Worm (Caenorhabditis elegans) whole organism, L2 larva: Measurements from ENCODE around the gene F48G7.7.

ENCODE experiments used
- C34F6.9 ChIP-seq: fragments of 150-350 bp; optimal IDR thresholded peaks from 2 replicates; lab custom pipeline; 2014; ENCODE audit warnings: missing biosample characterization, missing genetic modification characterization
- F13H6.1 ChIP-seq: sonication (generic microtip); optimal IDR thresholded peaks from 2 replicates; lab custom pipeline; 2016; ENCODE audit warnings: missing genetic modification characterization, missing compliant biosample characterization
- R02D3.7 ChIP-seq: fragments of 150-350 bp; optimal IDR thresholded peaks from 2 replicates; lab custom pipeline; 2014; ENCODE audit warnings: missing biosample characterization, missing genetic modification characterization
- ZK546.5 ChIP-seq: sonication (generic microtip); optimal IDR thresholded peaks from 2 replicates; lab custom pipeline; 2017; ENCODE audit warnings: missing biosample characterization, missing genetic modification characterization
- alr-1 ChIP-seq: fragments of 150-350 bp; optimal IDR thresholded peaks from 2 replicates; lab custom pipeline; 2014; ENCODE audit warnings: missing biosample characterization, missing genetic modification characterization
- aly-2 ChIP-seq: fragments of 150-350 bp; optimal IDR thresholded peaks from 2 replicates; lab custom pipeline; 2014; ENCODE audit warnings: missing biosample characterization, missing genetic modification characterization
- ama-1 ChIP-seq: fragments of 150-350 bp; optimal IDR thresholded peaks from 2 replicates; lab custom pipeline; 2018; ENCODE audit warnings: inconsistent platforms
- blmp-1 ChIP-seq: sonication (generic microtip); optimal IDR thresholded peaks from 2 replicates; lab custom pipeline; 2017; ENCODE audit warnings: missing genetic modification characterization, mild to moderate bottlenecking, missing compliant biosample characterization, antibody characterized with exemption, moderate library complexity; ENCODE audit not compliant: insufficient read depth
- ceh-16 ChIP-seq: fragments of 150-350 bp; optimal IDR thresholded peaks from 2 replicates; lab custom pipeline; 2014; ENCODE audit warnings: missing biosample characterization, missing genetic modification characterization
- egl-27 ChIP-seq: sonication (generic microtip); optimal IDR thresholded peaks from 3 replicates; lab custom pipeline; 2017; ENCODE audit warnings: missing biosample characterization, missing genetic modification reagents, missing genetic modification characterization
- elt-1 ChIP-seq: fragments of 150-350 bp; optimal IDR thresholded peaks from 2 replicates; lab custom pipeline; 2014; ENCODE audit warnings: missing biosample characterization, missing genetic modification characterization
- elt-3 ChIP-seq: sonication (generic microtip); optimal IDR thresholded peaks from 2 replicates; lab custom pipeline; 2017; ENCODE audit warnings: missing biosample characterization, missing genetic modification characterization
- gmeb-1 ChIP-seq: fragments of 150-350 bp; optimal IDR thresholded peaks from 2 replicates; lab custom pipeline; 2014; ENCODE audit warnings: missing biosample characterization, missing genetic modification characterization
- lsy-2 ChIP-seq, 2 experiments: fragments of 150-350 bp in 1 of 2; sonication (generic microtip) in 1 of 2; optimal IDR thresholded peaks; 2 replicates each; lab custom pipeline; 2014 to 2017; ENCODE audit warnings: missing biosample characterization in 2 of 2, missing genetic modification characterization in 2 of 2
- mab-5 ChIP-seq: fragments of 150-350 bp; optimal IDR thresholded peaks from 2 replicates; lab custom pipeline; 2014; ENCODE audit warnings: missing biosample characterization, missing genetic modification characterization
- mbf-1 ChIP-seq: sonication (generic microtip); optimal IDR thresholded peaks from 2 replicates; lab custom pipeline; 2017; ENCODE audit warnings: missing biosample characterization, missing genetic modification characterization
- mdl-1 ChIP-seq, 2 experiments: fragments of 150-350 bp in 1 of 2; sonication (generic microtip) in 1 of 2; optimal IDR thresholded peaks; 2 replicates each; lab custom pipeline; 2017; ENCODE audit warnings: missing biosample characterization in 2 of 2, missing genetic modification characterization in 2 of 2
- nhr-10 ChIP-seq: sonication (generic microtip); optimal IDR thresholded peaks from 2 replicates; lab custom pipeline; 2017; ENCODE audit warnings: missing biosample characterization, missing genetic modification characterization
- nhr-12 ChIP-seq: fragments of 150-350 bp; optimal IDR thresholded peaks from 2 replicates; lab custom pipeline; 2014; ENCODE audit warnings: missing biosample characterization, missing genetic modification characterization
- nhr-129 ChIP-seq: fragments of 150-350 bp; optimal IDR thresholded peaks from 2 replicates; lab custom pipeline; 2014; ENCODE audit warnings: missing biosample characterization, missing genetic modification characterization
- nhr-21 ChIP-seq: fragments of 150-350 bp; optimal IDR thresholded peaks from 2 replicates; lab custom pipeline; 2014; ENCODE audit warnings: missing biosample characterization, missing genetic modification characterization
- nhr-23 ChIP-seq: fragments of 150-350 bp; optimal IDR thresholded peaks from 2 replicates; lab custom pipeline; 2014; ENCODE audit warnings: missing biosample characterization, missing genetic modification reagents, missing genetic modification characterization
- nhr-237 ChIP-seq: fragments of 150-350 bp; optimal IDR thresholded peaks from 2 replicates; lab custom pipeline; 2014; ENCODE audit warnings: missing biosample characterization, missing genetic modification characterization
- nhr-77 ChIP-seq: fragments of 150-350 bp; optimal IDR thresholded peaks from 2 replicates; lab custom pipeline; 2014; ENCODE audit warnings: missing biosample characterization, missing genetic modification characterization
- sem-4 ChIP-seq: fragments of 150-350 bp; optimal IDR thresholded peaks from 2 replicates; lab custom pipeline; 2014; ENCODE audit warnings: missing biosample characterization, missing genetic modification reagents, missing genetic modification characterization
- sma-3 ChIP-seq: sonication (generic microtip); optimal IDR thresholded peaks from 2 replicates; lab custom pipeline; 2016; ENCODE audit warnings: missing genetic modification reagents, missing genetic modification characterization, missing compliant biosample characterization
- snpc-4 ChIP-seq: fragments of 150-350 bp; optimal IDR thresholded peaks from 2 replicates; lab custom pipeline; 2014; ENCODE audit warnings: missing biosample characterization, missing genetic modification characterization
- unc-39 ChIP-seq: fragments of 150-350 bp; optimal IDR thresholded peaks from 2 replicates; lab custom pipeline; 2014; ENCODE audit warnings: missing biosample characterization, missing genetic modification characterization
- unc-55 ChIP-seq: fragments of 150-350 bp; sonication (generic microtip); optimal IDR thresholded peaks from 3 replicates; lab custom pipeline; 2014; ENCODE audit warnings: missing biosample characterization, missing genetic modification reagents, missing genetic modification characterization
- ztf-4 ChIP-seq: fragments of 150-350 bp; optimal IDR thresholded peaks from 2 replicates; lab custom pipeline; 2014; ENCODE audit warnings: missing biosample characterization, missing genetic modification characterization

The F48G7.7 gene

DNA sequence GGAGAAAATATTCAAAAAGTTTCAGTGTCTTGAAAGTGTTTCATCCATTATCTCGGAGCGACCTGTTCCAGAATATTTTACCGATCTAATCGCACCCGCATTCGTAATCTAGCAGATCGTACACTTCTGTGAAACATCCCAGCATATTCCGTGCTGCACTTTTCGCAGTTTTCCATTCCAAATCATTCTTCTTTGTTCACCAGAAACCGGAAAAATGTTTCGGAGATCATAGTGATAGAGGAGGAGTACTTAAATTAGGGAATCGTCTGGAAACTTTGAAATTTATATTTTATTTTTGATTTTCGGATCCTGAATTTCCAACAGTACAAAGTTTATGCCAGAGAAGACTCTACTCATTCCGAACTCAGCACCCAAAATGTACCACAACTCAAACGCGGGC lies 40.7 kb downstream of the F48G7.7 start, which contains the start of gene K06H6.2:
Gene K06H6.2 (plus strand): TSS at position 301 of the 400 bp plus-strand sequence.
- no peak for TF ChIP-seq egl-27
- no peak for TF ChIP-seq unc-55

DNA sequence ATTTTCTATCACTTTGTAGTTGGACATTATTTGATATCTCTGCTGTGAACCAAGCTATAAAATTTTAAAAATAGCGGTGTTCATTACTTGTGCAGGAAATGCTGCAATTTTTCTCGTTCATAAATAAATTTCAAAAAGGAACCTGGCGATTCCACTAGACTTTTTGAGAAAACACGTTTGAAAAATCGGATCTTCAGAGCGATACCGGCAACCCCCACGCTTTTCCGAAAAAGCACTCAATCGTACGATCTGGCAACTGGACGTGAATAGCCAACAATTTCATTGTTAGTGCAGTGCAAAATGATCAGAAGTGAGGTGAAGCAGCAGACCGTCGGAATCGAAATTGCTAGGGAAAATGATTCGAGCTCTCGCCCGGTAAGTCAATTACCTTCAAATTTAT lies 44.6 kb downstream of the F48G7.7 start, which contains the start of gene nstp-7:
Gene nstp-7 (plus strand): TSS at position 301 of the 400 bp plus-strand sequence.
- TF ChIP-seq F13H6.1 (tag; lab: Kevin White, UChicago) (no peak), nhr-23 (tag; lab: Kevin White, UChicago) (no peak), elt-3 (tag; lab: Kevin White, UChicago) (no peak)
- TF ChIP-seq, all 48 proteins: peak for 0

DNA sequence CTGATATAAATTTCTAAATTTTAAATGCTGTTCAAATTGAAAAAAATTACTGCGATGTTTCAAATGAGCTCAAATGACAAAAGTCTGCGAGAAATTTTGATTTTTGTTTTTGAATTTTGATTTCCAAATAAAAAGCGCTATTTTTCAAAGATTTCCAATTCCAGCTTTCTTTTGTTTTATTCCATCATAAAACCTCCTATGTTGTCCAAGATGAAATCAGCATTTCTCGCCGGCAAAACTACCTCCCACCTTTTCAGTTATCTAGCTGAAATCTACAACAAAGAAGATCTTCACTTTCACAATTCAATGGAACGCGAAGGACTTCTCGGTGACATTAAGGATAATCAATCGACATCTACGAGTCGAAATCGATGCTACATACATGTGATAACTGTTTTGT lies 47.2 kb downstream of the F48G7.7 start, which contains the start of gene K06H6.4:
Gene K06H6.4 (plus strand): TSS at position 301 of the 400 bp plus-strand sequence.
- no peak for TF ChIP-seq nhr-21 (tag; lab: Kevin White, UChicago)
- TF ChIP-seq nhr-10 (tag; lab: Kevin White, UChicago): no peak
- no peak for TF ChIP-seq mbf-1 (tag; lab: Kevin White, UChicago)
- TF ChIP-seq blmp-1: no peak
- TF ChIP-seq nhr-129 (tag; lab: Kevin White, UChicago): no peak
- TF ChIP-seq alr-1 (tag; lab: Kevin White, UChicago): no peak
- TF ChIP-seq unc-55: no peak
- TF ChIP-seq sma-3 (GFP tag; lab: Kevin White, UChicago): no peak
- TF ChIP-seq elt-1 (tag; lab: Kevin White, UChicago): no peak
- TF ChIP-seq unc-39: no peak
- no peak for TF ChIP-seq lsy-2 (tag; optimal IDR thresholded peaks at IDR 0.05; lab: Kevin White, UChicago)
- no peak for TF ChIP-seq gmeb-1 (tag; lab: Kevin White, UChicago)

DNA sequence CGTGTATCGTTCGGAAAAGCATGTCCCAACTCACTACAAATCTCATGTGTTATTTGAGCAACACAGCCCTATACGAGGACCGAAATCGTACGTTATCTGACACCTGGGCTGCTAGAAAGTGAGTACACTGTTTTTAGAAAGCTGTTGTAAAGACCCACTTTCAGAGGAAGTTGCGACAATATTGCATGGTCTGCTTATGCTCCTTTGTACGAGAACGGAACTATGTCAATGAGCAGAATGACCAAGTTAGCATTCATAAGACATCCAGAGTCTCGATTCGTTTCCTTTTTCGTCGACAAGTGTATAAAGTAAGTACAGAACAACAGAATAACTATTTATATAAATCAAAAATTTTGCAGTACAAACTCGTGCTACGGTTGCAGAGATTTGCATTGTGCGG lies 49.3 kb downstream of the F48G7.7 start:
- TF ChIP-seq nhr-237 (tag; lab: Kevin White, UChicago): no peak
- TF ChIP-seq nhr-23 (tag; lab: Kevin White, UChicago): no peak
- no peak for TF ChIP-seq nhr-21 (tag; lab: Kevin White, UChicago)
- no peak for TF ChIP-seq sem-4 (tag; lab: Kevin White, UChicago)
- TF ChIP-seq snpc-4 (tag; lab: Kevin White, UChicago): no peak
- no peak for TF ChIP-seq ama-1
- TF ChIP-seq unc-55: no peak
- no peak for TF ChIP-seq ztf-4 (tag; lab: Kevin White, UChicago)
- TF ChIP-seq nhr-12 (tag; lab: Kevin White, UChicago): no peak
- TF ChIP-seq ceh-16 (tag; lab: Kevin White, UChicago): no peak
- no peak for TF ChIP-seq C34F6.9 (tag; lab: Kevin White, UChicago)
- TF ChIP-seq ZK546.5 (tag; lab: Kevin White, UChicago): no peak
- TF ChIP-seq nhr-77 (tag; lab: Kevin White, UChicago): no peak
- no peak for TF ChIP-seq alr-1 (tag; lab: Kevin White, UChicago)

DNA sequence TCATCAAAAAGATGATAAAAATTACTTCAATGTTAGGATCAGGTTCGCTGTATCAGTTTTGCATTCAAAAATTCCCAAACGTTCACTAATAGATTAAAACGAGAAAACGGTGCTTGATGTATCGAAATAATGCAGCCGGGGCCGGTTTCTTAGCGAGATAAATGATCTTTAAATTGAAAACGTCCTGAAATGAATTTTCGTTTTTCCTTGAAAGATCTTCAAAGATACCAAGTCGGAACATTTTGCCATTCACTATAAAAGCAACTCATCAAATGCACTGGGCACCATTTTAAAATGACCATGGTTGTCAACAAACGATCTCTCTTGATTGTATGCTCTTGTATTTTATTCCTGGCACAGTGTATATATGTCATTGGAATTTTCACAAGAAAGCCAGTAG lies 50.2 kb downstream of the F48G7.7 start, which contains the start of gene K06H6.5:
Gene K06H6.5 (plus strand): TSS at position 301 of the 400 bp plus-strand sequence.
- TF ChIP-seq aly-2 (tag; lab: Kevin White, UChicago) (no peak), mab-5 (no peak), R02D3.7 (tag; lab: Kevin White, UChicago) (no peak), mdl-1 (tag; optimal IDR thresholded peaks at IDR 0.05; lab: Kevin White, UChicago) (no peak), gmeb-1 (tag; lab: Kevin White, UChicago) (no peak)
- TF ChIP-seq, all 48 proteins: peak for 0
